Worm (Caenorhabditis elegans): ENCODE data around the gene F56C3.1.

F56C3.1 gene

DNA sequence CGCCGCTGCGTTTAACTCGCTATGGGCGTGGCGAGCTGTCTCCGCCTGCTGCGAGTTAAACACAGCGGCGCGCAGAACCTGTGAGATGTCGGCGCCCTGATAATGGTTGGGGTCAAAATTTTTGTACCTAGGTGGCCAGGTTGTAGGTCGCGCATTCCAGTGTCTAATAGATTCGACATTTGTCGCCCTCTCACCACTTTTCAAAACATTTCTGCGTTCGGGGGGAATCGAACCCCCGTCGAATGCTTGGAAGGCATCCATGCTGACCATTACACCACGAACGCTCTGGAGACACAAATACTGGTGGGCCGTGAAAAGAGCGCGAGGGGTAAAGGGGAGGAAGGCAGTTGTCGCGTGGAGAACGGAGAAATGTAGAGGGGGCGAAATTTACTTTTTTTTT, 7.7 kb upstream of the F56C3.1 start (continued):
- TF ChIP-seq nhr-84 (tag; optimal IDR thresholded peaks at IDR 0.05) (no peak), alr-1 (tag; optimal IDR thresholded peaks at IDR 0.05; ENCODE audit: borderline replicate concordance) (no peak), C34B4.2 (tag; optimal IDR thresholded peaks at IDR 0.05) (no peak), ceh-90 (tag; optimal IDR thresholded peaks at IDR 0.05) (no peak), egl-13 (tag; optimal IDR thresholded peaks at IDR 0.05) (no peak), nhr-47 (tag; optimal IDR thresholded peaks at IDR 0.05) (peak; percentile 76), elt-2 (tag; optimal IDR thresholded peaks at IDR 0.05) (no peak), tbx-2 (tag; optimal IDR thresholded peaks at IDR 0.05) (peak; percentile 4), ets-5 (GFP tag; IDR thresholded peaks at IDR 0.05) (no peak), ztf-4 (tag; optimal IDR thresholded peaks at IDR 0.05) (no peak), jun-1 (tag; optimal IDR thresholded peaks at IDR 0.05) (peak; percentile 68), nhr-19 (GFP tag; conservative IDR thresholded peaks at IDR 0.05) (peak; percentile 64), mab-9 (GFP tag; IDR thresholded peaks at IDR 0.05) (no peak), nhr-90 (tag; optimal IDR thresholded peaks at IDR 0.05; ENCODE audit: poor library complexity) (peak; percentile 69), nhr-11 (tag; optimal IDR thresholded peaks at IDR 0.05) (no peak), fkh-4 (tag; optimal IDR thresholded peaks at IDR 0.05; ENCODE audit: borderline replicate concordance) (no peak), pag-3 (tag; optimal IDR thresholded peaks at IDR 0.05; ENCODE audit: borderline replicate concordance, insufficient read depth) (no peak), nhr-12 (tag; optimal IDR thresholded peaks at IDR 0.05) (no peak), lin-14 (GFP tag; optimal IDR thresholded peaks at IDR 0.05) (peak; percentile 49), vab-15 (tag; optimal IDR thresholded peaks at IDR 0.05) (no peak), fkh-10 (GFP tag; optimal IDR thresholded peaks at IDR 0.05) (peak; percentile 72), irx-1 (tag; optimal IDR thresholded peaks at IDR 0.05) (peak; percentile 44), blmp-1 (tag; optimal IDR thresholded peaks at IDR 0.05) (no peak), swsn-7 (tag; optimal IDR thresholded peaks at IDR 0.05) (peak; percentile 33), nhr-237 (tag; optimal IDR thresholded peaks at IDR 0.05) (no peak), ama-1 (optimal IDR thresholded peaks at IDR 0.05) (no peak), nhr-28 (tag; optimal IDR thresholded peaks at IDR 0.05) (no peak), unc-98 (GFP tag; IDR thresholded peaks at IDR 0.05) (no peak), lir-3 (tag; optimal IDR thresholded peaks at IDR 0.05; ENCODE audit: poor library complexity) (no peak), dsc-1 (tag; optimal IDR thresholded peaks at IDR 0.05) (peak; percentile 67), pax-3 (tag; optimal IDR thresholded peaks at IDR 0.05) (no peak), nhr-76 (tag; optimal IDR thresholded peaks at IDR 0.05) (no peak), snu-23 (GFP tag; optimal IDR thresholded peaks at IDR 0.05) (peak; percentile 66), lin-39 (tag; optimal IDR thresholded peaks at IDR 0.05) (no peak), nhr-71 (tag; optimal IDR thresholded peaks at IDR 0.05) (peak; percentile 44)

- TF ChIP-seq lin-14 (GFP tag; optimal IDR thresholded peaks at IDR 0.05) (no peak), efl-1 (optimal IDR thresholded peaks at IDR 0.05) (no peak), efl-1 (GFP tag; optimal IDR thresholded peaks at IDR 0.05 in 1 of 2) (no peak), jun-1 (tag; optimal IDR thresholded peaks at IDR 0.05) (no peak), ets-5 (GFP tag; IDR thresholded peaks at IDR 0.05) (no peak), isw-1 (GFP tag; IDR thresholded peaks at IDR 0.05) (no peak)
These were observed 5.6 kb upstream of the F56C3.1 start, which contains the start of gene F56C3.10 for ce11 chrX:1381565-1381964. F56C3.10 (minus strand) TSS chrX:1381665.

ce11 chrX:1383546-1383945, 3.6 kb upstream of the F56C3.1 start:
- TF ChIP-seq nhr-11 (tag; optimal IDR thresholded peaks at IDR 0.05) (no peak), nhr-12 (tag; optimal IDR thresholded peaks at IDR 0.05) (no peak), lin-39 (tag; optimal IDR thresholded peaks at IDR 0.05) (no peak), pag-3 (tag; optimal IDR thresholded peaks at IDR 0.05; ENCODE audit: borderline replicate concordance, insufficient read depth) (no peak), C34B4.2 (tag; optimal IDR thresholded peaks at IDR 0.05) (no peak), nhr-19 (GFP tag; conservative IDR thresholded peaks at IDR 0.05) (no peak), jun-1 (tag; optimal IDR thresholded peaks at IDR 0.05) (no peak), hpl-2 (GFP tag; optimal IDR thresholded peaks at IDR 0.05) (no peak), mdl-1 (tag; optimal IDR thresholded peaks at IDR 0.05) (no peak), blmp-1 (tag; optimal IDR thresholded peaks at IDR 0.05) (no peak), sptf-1 (tag; optimal IDR thresholded peaks at IDR 0.05) (no peak), unc-130 (tag; optimal IDR thresholded peaks at IDR 0.05) (no peak), ztf-4 (tag; optimal IDR thresholded peaks at IDR 0.05) (no peak), hlh-17 (GFP tag; optimal IDR thresholded peaks at IDR 0.05; ENCODE audit: borderline replicate concordance) (no peak), grh-1 (GFP tag; IDR thresholded peaks at IDR 0.05) (no peak), swsn-7 (tag; optimal IDR thresholded peaks at IDR 0.05) (no peak), efl-1 (optimal IDR thresholded peaks at IDR 0.05) (no peak), efl-1 (GFP tag; optimal IDR thresholded peaks at IDR 0.05 in 1 of 2) (no peak), vab-15 (tag; optimal IDR thresholded peaks at IDR 0.05) (no peak), rnt-1 (tag; optimal IDR thresholded peaks at IDR 0.05) (no peak), unc-98 (GFP tag; IDR thresholded peaks at IDR 0.05) (no peak)
